Fruit fly (Drosophila melanogaster): Measurements from ENCODE around the gene eIF2beta.

Gene eIF2beta

dm6 chr3L:12565422-12565821, 38.9 kb upstream of the eIF2beta start (continued):
- TF ChIP-seq Dp (GFP tag; optimal IDR thresholded peaks at IDR 0.05) = no peak
- TF ChIP-seq Rfx (GFP tag; IDR thresholded peaks at IDR 0.05) = no peak
- no peak for TF ChIP-seq Gsc (GFP tag; IDR thresholded peaks at IDR 0.05)
- TF ChIP-seq usp (GFP tag; optimal IDR thresholded peaks at IDR 0.05) = no peak
- TF ChIP-seq CG11398 (GFP tag; optimal IDR thresholded peaks at IDR 0.05) = no peak
- TF ChIP-seq CG13123 (GFP tag; optimal IDR thresholded peaks at IDR 0.05) = no peak
- TF ChIP-seq CG14441 (GFP tag; IDR thresholded peaks at IDR 0.05) = no peak
- TF ChIP-seq B-H1 (GFP tag; IDR thresholded peaks at IDR 0.05) = no peak
- no peak for TF ChIP-seq sd (tag; optimal IDR thresholded peaks at IDR 0.05)
- no peak for TF ChIP-seq Ravus (GFP tag; IDR thresholded peaks at IDR 0.05)
- no peak for TF ChIP-seq Atf6 (GFP tag; IDR thresholded peaks at IDR 0.05)
- TF ChIP-seq CG33213 (GFP tag; optimal IDR thresholded peaks at IDR 0.05) = no peak
- no peak for TF ChIP-seq btn (GFP tag; optimal IDR thresholded peaks at IDR 0.05)
- no peak for TF ChIP-seq CG5953 (GFP tag; IDR thresholded peaks at IDR 0.05)
- TF ChIP-seq CG8359 (GFP tag; optimal IDR thresholded peaks at IDR 0.05; ENCODE audit: borderline replicate concordance) = no peak
- TF ChIP-seq trh (GFP tag; optimal IDR thresholded peaks at IDR 0.05) = no peak
- no peak for TF ChIP-seq schlank (tag; optimal IDR thresholded peaks at IDR 0.05)
- TF ChIP-seq CG15514 (GFP tag; optimal IDR thresholded peaks at IDR 0.05) = no peak
- TF ChIP-seq CG14860 (GFP tag; IDR thresholded peaks at IDR 0.05; ENCODE audit: partially characterized antibody) = no peak
- no peak for TF ChIP-seq B-H2 (GFP tag; optimal IDR thresholded peaks at IDR 0.05)
- TF ChIP-seq Sin3A (optimal IDR thresholded peaks at IDR 0.05) = no peak
- no peak for TF ChIP-seq CG3065 (GFP tag; optimal IDR thresholded peaks at IDR 0.05)
- TF ChIP-seq gem (tag; optimal IDR thresholded peaks at IDR 0.05) = peak; percentile 35
- TF ChIP-seq jumu (GFP tag; optimal IDR thresholded peaks at IDR 0.05) = no peak
- TF ChIP-seq Lpt (GFP tag; optimal IDR thresholded peaks at IDR 0.05) = no peak
- no peak for TF ChIP-seq grn (GFP tag; optimal IDR thresholded peaks at IDR 0.05)
- no peak for TF ChIP-seq exex (tag; optimal IDR thresholded peaks at IDR 0.05)
- TF ChIP-seq CoRest (tag; optimal IDR thresholded peaks at IDR 0.05) = peak; percentile 22
- peak in 1 of 2 experiments; percentile 16 for TF ChIP-seq bsh (GFP tag; optimal IDR thresholded peaks at IDR 0.05)
- TF ChIP-seq slbo (GFP tag; IDR thresholded peaks at IDR 0.05) = no peak
- no peak for TF ChIP-seq CG1233 (GFP tag; optimal IDR thresholded peaks at IDR 0.05)
- peak; percentile 23 for TF ChIP-seq Blimp-1 (GFP tag; optimal IDR thresholded peaks at IDR 0.05)
- no peak for TF ChIP-seq Usf (GFP tag; optimal IDR thresholded peaks at IDR 0.05)
- no peak for TF ChIP-seq CG6254 (GFP tag; optimal IDR thresholded peaks at IDR 0.05)
- TF ChIP-seq Hmx (GFP tag; optimal IDR thresholded peaks at IDR 0.05) = no peak
- no peak for TF ChIP-seq CG2120 (GFP tag; optimal IDR thresholded peaks at IDR 0.05)
- no peak for TF ChIP-seq Atf-2 (GFP tag; optimal IDR thresholded peaks at IDR 0.05)
- no peak for TF ChIP-seq sr (GFP tag; IDR thresholded peaks at IDR 0.05)
- TF ChIP-seq z (GFP tag; IDR thresholded peaks at IDR 0.05) = no peak
- no peak for TF ChIP-seq HHEX (GFP tag; optimal IDR thresholded peaks at IDR 0.05)
- TF ChIP-seq CG10979 (tag; optimal IDR thresholded peaks at IDR 0.05) = peak; percentile 43
- no peak for TF ChIP-seq al (GFP tag; IDR thresholded peaks at IDR 0.05)
- TF ChIP-seq CG4360 (GFP tag; IDR thresholded peaks at IDR 0.05) = no peak
- TF ChIP-seq CG33557 (GFP tag; optimal IDR thresholded peaks at IDR 0.05) = peak; percentile 16
- no peak for TF ChIP-seq az2 (GFP tag; optimal IDR thresholded peaks at IDR 0.05)
- no peak for TF ChIP-seq CG11723 (GFP tag; optimal IDR thresholded peaks at IDR 0.05)
- no peak for TF ChIP-seq cato (GFP tag; optimal IDR thresholded peaks at IDR 0.05; ENCODE audit: borderline replicate concordance)
- no peak for TF ChIP-seq CG6791 (GFP tag; IDR thresholded peaks at IDR 0.05; ENCODE audit: partially characterized antibody)
- TF ChIP-seq CG4424 (GFP tag; optimal IDR thresholded peaks at IDR 0.05) = peak; percentile 13
- TF ChIP-seq unpg (GFP tag; optimal IDR thresholded peaks at IDR 0.05) = no peak
- TF ChIP-seq Hr78 (GFP tag; optimal IDR thresholded peaks at IDR 0.05) = no peak
- TF ChIP-seq CG14710 (tag; optimal IDR thresholded peaks at IDR 0.05) = peak; percentile 22
